Worm (Caenorhabditis elegans): ENCODE measurements around the gene xnd-1.

- no peak for TF ChIP-seq him-1 (tag; optimal IDR thresholded peaks at IDR 0.05)
- TF ChIP-seq dao-5 (tag; optimal IDR thresholded peaks at IDR 0.05): no peak
- no peak for TF ChIP-seq W03F9.2 (tag; optimal IDR thresholded peaks at IDR 0.05)
Observed at ce11 chrIII:5624835-5625234, 20.6 kb downstream of the xnd-1 start, which contains the start of gene daf-4.
